Worm (Caenorhabditis elegans): ENCODE results near the gene VM106R.1.

ce11 chrII:10852880-10853279 is 23.9 kb upstream of the VM106R.1 start:
- TF ChIP-seq him-1 (tag; optimal IDR thresholded peaks at IDR 0.05) (no peak), dao-5 (tag; optimal IDR thresholded peaks at IDR 0.05) (no peak), W03F9.2 (tag; optimal IDR thresholded peaks at IDR 0.05) (no peak)
